Worm (Caenorhabditis elegans) whole organism, midembryonic: ENCODE measurements around the gene gex-5.

Experiments used
- T22C8.4 ChIP-seq: fragments of 200-800 bp; sonication (Bioruptor generic); IDR thresholded peaks from 2 replicates; pipeline ENCODE4 v1.3.6; 2022; ENCODE audit warnings: missing genetic modification characterization, missing compliant biosample characterization
- cog-1 ChIP-seq: sonication (generic microtip); optimal IDR thresholded peaks from 2 replicates; lab custom pipeline; 2016; ENCODE audit warnings: missing genetic modification characterization, missing compliant biosample characterization
- flt-1 ChIP-seq: fragments of 200-800 bp; sonication (Bioruptor generic); IDR thresholded peaks from 2 replicates; pipeline ENCODE4 v1.3.6; 2022; ENCODE audit warnings: missing genetic modification characterization, missing compliant biosample characterization
- klf-2 ChIP-seq: fragments of 200-800 bp; sonication (Bioruptor generic); conservative IDR thresholded peaks from 2 replicates; pipeline ENCODE4 v1.3.6; 2022; ENCODE audit warnings: missing genetic modification reagents, missing genetic modification characterization, missing compliant biosample characterization
- med-1 ChIP-seq: sonication (generic microtip); optimal IDR thresholded peaks from 2 replicates; lab custom pipeline; 2017; ENCODE audit warnings: missing genetic modification characterization, mild to moderate bottlenecking, missing compliant biosample characterization, antibody characterized with exemption, missing genetic modification reagents; ENCODE audit not compliant: insufficient read depth
- ref-1 ChIP-seq: fragments of 200-800 bp; sonication (Bioruptor generic); conservative IDR thresholded peaks from 2 replicates; pipeline ENCODE4 v1.3.6; 2022; ENCODE audit warnings: missing genetic modification reagents, missing genetic modification characterization, missing compliant biosample characterization
- tab-1 ChIP-seq: fragments of 200-800 bp; sonication (Bioruptor generic); IDR thresholded peaks from 2 replicates; pipeline ENCODE4 v1.3.6; 2022; ENCODE audit warnings: missing genetic modification characterization, missing compliant biosample characterization
- ztf-23 ChIP-seq: fragments of 200-800 bp; sonication (Bioruptor generic); IDR thresholded peaks from 2 replicates; pipeline ENCODE4 v1.3.6; 2022; ENCODE audit warnings: missing genetic modification reagents, missing genetic modification characterization, missing compliant biosample characterization
- ztf-29 ChIP-seq: fragments of 200-800 bp; sonication (Bioruptor generic); IDR thresholded peaks from 2 replicates; pipeline ENCODE4 v1.3.6; 2022; ENCODE audit warnings: missing genetic modification reagents, missing genetic modification characterization, missing compliant biosample characterization

Gene gex-5

ce11 chrIII:4811195-4811594, 29.4 kb upstream of the gex-5 start, which contains the start of gene C38D4.7:
Gene C38D4.7 (minus strand): TSS chrIII:4811295.
- TF ChIP-seq tab-1 (GFP tag; lab: Robert Waterston, UW): no peak
- no peak for TF ChIP-seq ref-1 (GFP tag; lab: Robert Waterston, UW)
- no peak for TF ChIP-seq med-1 (GFP tag; lab: Kevin White, UChicago)

- TF ChIP-seq ztf-29 (GFP tag; lab: Robert Waterston, UW) (no peak), med-1 (GFP tag; lab: Kevin White, UChicago) (no peak), ref-1 (GFP tag; lab: Robert Waterston, UW) (no peak), T22C8.4 (GFP tag; lab: Robert Waterston, UW) (no peak), klf-2 (GFP tag; lab: Robert Waterston, UW) (no peak), ztf-23 (GFP tag; lab: Robert Waterston, UW) (no peak), tab-1 (GFP tag; lab: Robert Waterston, UW) (no peak), cog-1 (tag; lab: Kevin White, UChicago) (no peak), flt-1 (GFP tag; lab: Robert Waterston, UW) (no peak)
Measured at ce11 chrIII:4809526-4810153, 27.9 kb upstream of the gex-5 start, which contains the start of gene pal-1. Gene pal-1 (minus strand): TSS chrIII:4809576.

- TF ChIP-seq ztf-23 (GFP tag; lab: Robert Waterston, UW): no peak
- TF ChIP-seq ztf-29 (GFP tag; lab: Robert Waterston, UW): no peak
- no peak for TF ChIP-seq T22C8.4 (GFP tag; lab: Robert Waterston, UW)
- no peak for TF ChIP-seq ref-1 (GFP tag; lab: Robert Waterston, UW)
- TF ChIP-seq klf-2 (GFP tag; lab: Robert Waterston, UW): no peak
- TF ChIP-seq flt-1 (GFP tag; lab: Robert Waterston, UW): no peak
- TF ChIP-seq cog-1 (tag; lab: Kevin White, UChicago): no peak
- no peak for TF ChIP-seq med-1 (GFP tag; lab: Kevin White, UChicago)
- no peak for TF ChIP-seq tab-1 (GFP tag; lab: Robert Waterston, UW)
Measured at ce11 chrIII:4808089-4808488, 26.3 kb upstream of the gex-5 start.

ce11 chrIII:4806345-4806744, 24.6 kb upstream of the gex-5 start:
- no peak for TF ChIP-seq ztf-23 (GFP tag; lab: Robert Waterston, UW)
- TF ChIP-seq med-1 (GFP tag; lab: Kevin White, UChicago): no peak
- TF ChIP-seq tab-1 (GFP tag; lab: Robert Waterston, UW): no peak
- no peak for TF ChIP-seq T22C8.4 (GFP tag; lab: Robert Waterston, UW)
- no peak for TF ChIP-seq ref-1 (GFP tag; lab: Robert Waterston, UW)
- TF ChIP-seq klf-2 (GFP tag; lab: Robert Waterston, UW): no peak
- TF ChIP-seq cog-1 (tag; lab: Kevin White, UChicago): no peak
- no peak for TF ChIP-seq flt-1 (GFP tag; lab: Robert Waterston, UW)
- TF ChIP-seq ztf-29 (GFP tag; lab: Robert Waterston, UW): no peak

- TF ChIP-seq cog-1 (tag; lab: Kevin White, UChicago) (no peak), T22C8.4 (GFP tag; lab: Robert Waterston, UW) (no peak), flt-1 (GFP tag; lab: Robert Waterston, UW) (no peak), ztf-29 (GFP tag; lab: Robert Waterston, UW) (no peak), tab-1 (GFP tag; lab: Robert Waterston, UW) (no peak), med-1 (GFP tag; lab: Kevin White, UChicago) (no peak), ztf-23 (GFP tag; lab: Robert Waterston, UW) (no peak), ref-1 (GFP tag; lab: Robert Waterston, UW) (no peak), klf-2 (GFP tag; lab: Robert Waterston, UW) (no peak)
Measured at ce11 chrIII:4802707-4803106, 20.9 kb upstream of the gex-5 start, which contains the start of gene metl-5. Gene metl-5 (plus strand): TSS chrIII:4803007.

ce11 chrIII:4796536-4796935, 14.7 kb upstream of the gex-5 start, which contains the start of gene tag-325:
Gene tag-325 (plus strand): TSS chrIII:4796836.
- TF ChIP-seq med-1 (GFP tag; lab: Kevin White, UChicago): no peak
- TF ChIP-seq cog-1 (tag; lab: Kevin White, UChicago): no peak
- no peak for TF ChIP-seq flt-1 (GFP tag; lab: Robert Waterston, UW)
- no peak for TF ChIP-seq ztf-23 (GFP tag; lab: Robert Waterston, UW)
- no peak for TF ChIP-seq T22C8.4 (GFP tag; lab: Robert Waterston, UW)

ce11 chrIII:4796039-4796438, 14.3 kb upstream of the gex-5 start:
- no peak for TF ChIP-seq ref-1 (GFP tag; lab: Robert Waterston, UW)
- 0 out of 2 replicates have a peak, but pooled peaks have one; percentile 27 for TF ChIP-seq T22C8.4 (GFP tag; lab: Robert Waterston, UW)

ce11 chrIII:4792560-4793136, 10.9 kb upstream of the gex-5 start, which contains the start of gene mip-1:
Gene mip-1 (plus strand): TSS chrIII:4793086.
- no peak for TF ChIP-seq klf-2 (GFP tag; lab: Robert Waterston, UW)
- no peak for TF ChIP-seq ztf-23 (GFP tag; lab: Robert Waterston, UW)
- no peak for TF ChIP-seq cog-1 (tag; lab: Kevin White, UChicago)
- TF ChIP-seq med-1 (GFP tag; lab: Kevin White, UChicago): no peak
- no peak for TF ChIP-seq T22C8.4 (GFP tag; lab: Robert Waterston, UW)
- no peak for TF ChIP-seq ztf-29 (GFP tag; lab: Robert Waterston, UW)
- no peak for TF ChIP-seq ref-1 (GFP tag; lab: Robert Waterston, UW)
- TF ChIP-seq tab-1 (GFP tag; lab: Robert Waterston, UW): no peak
- no peak for TF ChIP-seq flt-1 (GFP tag; lab: Robert Waterston, UW)

- no peak for TF ChIP-seq T22C8.4 (GFP tag; lab: Robert Waterston, UW)
- TF ChIP-seq tab-1 (GFP tag; lab: Robert Waterston, UW): no peak
- TF ChIP-seq ref-1 (GFP tag; lab: Robert Waterston, UW): no peak
- TF ChIP-seq klf-2 (GFP tag; lab: Robert Waterston, UW): no peak
- no peak for TF ChIP-seq ztf-29 (GFP tag; lab: Robert Waterston, UW)
- TF ChIP-seq med-1 (GFP tag; lab: Kevin White, UChicago): no peak
- no peak for TF ChIP-seq flt-1 (GFP tag; lab: Robert Waterston, UW)
- TF ChIP-seq cog-1 (tag; lab: Kevin White, UChicago): no peak
- no peak for TF ChIP-seq ztf-23 (GFP tag; lab: Robert Waterston, UW)
Measured at ce11 chrIII:4785714-4786113, 3.9 kb upstream of the gex-5 start, which contains the start of gene mel-28. Gene mel-28 (plus strand): TSS chrIII:4786080.
